Fruit fly (Drosophila melanogaster): ENCODE results near the gene fw.
A peak's percentile ranks its signal among the peaks of the same experiment; 100 is the strongest.

The fw gene

dm6 chrX:12035207-12035606 is 31.5 kb upstream of the fw start:
- TF ChIP-seq topi (GFP tag; optimal IDR thresholded peaks at IDR 0.05), result no peak
- no peak for TF ChIP-seq Eip75B (GFP tag; optimal IDR thresholded peaks at IDR 0.05)
- no peak for TF ChIP-seq acj6 (GFP tag; optimal IDR thresholded peaks at IDR 0.05)
- no peak for TF ChIP-seq CG6163 (GFP tag; IDR thresholded peaks at IDR 0.05)
- TF ChIP-seq CG8319 (GFP tag; optimal IDR thresholded peaks at IDR 0.05), result no peak
- TF ChIP-seq Hr39 (GFP tag; optimal IDR thresholded peaks at IDR 0.05), result no peak
- TF ChIP-seq net (GFP tag; optimal IDR thresholded peaks at IDR 0.05), result no peak
- no peak for TF ChIP-seq fd59A (GFP tag; optimal IDR thresholded peaks at IDR 0.05)
- no peak for TF ChIP-seq Sox15 (GFP tag; optimal IDR thresholded peaks at IDR 0.05)
- TF ChIP-seq CG15336 (GFP tag; IDR thresholded peaks at IDR 0.05), result no peak
- TF ChIP-seq esn (GFP tag; optimal IDR thresholded peaks at IDR 0.05), result no peak
- TF ChIP-seq salr (GFP tag; optimal IDR thresholded peaks at IDR 0.05), result no peak
- no peak for TF ChIP-seq CG6276 (GFP tag; optimal IDR thresholded peaks at IDR 0.05)

DNA sequence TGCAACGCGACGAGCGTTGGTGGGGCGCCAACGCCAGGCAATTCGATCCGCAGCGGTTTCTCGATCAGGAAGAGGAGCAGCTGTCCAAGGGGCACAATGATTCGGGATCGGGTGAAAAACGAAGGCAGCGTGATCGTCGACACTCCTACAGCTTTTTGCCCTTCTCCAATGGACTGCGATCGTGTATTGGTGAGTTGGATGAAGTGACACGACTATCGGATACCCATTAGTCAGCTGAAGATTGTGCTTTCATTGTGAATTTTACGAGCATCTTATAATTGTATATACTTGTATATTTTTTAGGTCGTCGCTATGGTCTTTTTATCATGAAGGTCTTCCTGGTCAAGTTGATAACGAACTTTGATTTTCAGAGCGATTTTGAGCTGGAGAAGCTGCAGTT is 31.0 kb upstream of the fw start:
- peak; percentile 60 for TF ChIP-seq svp (GFP tag)
- no peak for TF ChIP-seq CG15336 (GFP tag; IDR thresholded peaks at IDR 0.05)

DNA sequence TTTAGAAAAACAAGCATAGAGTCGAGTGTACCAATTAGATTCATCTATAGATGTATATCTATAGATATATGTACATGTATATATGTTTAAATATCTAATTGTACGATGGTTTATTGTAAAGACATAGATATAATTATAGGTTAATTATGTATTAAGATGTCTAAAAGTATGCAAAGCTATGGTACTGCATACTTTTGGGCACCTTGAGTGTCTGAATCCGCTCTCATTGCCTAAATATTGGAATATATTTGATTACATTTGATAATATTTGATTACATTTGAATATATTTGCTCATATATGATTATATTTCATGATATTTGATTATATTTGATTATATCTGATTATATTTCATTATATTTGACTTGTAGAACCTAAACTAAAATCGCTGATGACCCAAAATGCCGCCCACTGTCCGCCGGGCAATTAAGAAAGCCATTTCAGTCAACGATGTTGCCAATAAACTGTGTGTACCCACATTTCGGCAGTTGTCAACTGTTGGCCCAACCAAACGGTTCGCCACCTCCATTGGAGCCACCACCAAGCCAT is 28.5 kb upstream of the fw start, which contains the start of gene Cyp318a1:
Gene Cyp318a1 (plus strand): TSS at position 497 of the 547 bp plus-strand sequence.
- TF ChIP-seq CG16779 (tag; optimal IDR thresholded peaks at IDR 0.05) (no peak), Met (GFP tag; optimal IDR thresholded peaks at IDR 0.05) (no peak)

dm6 chrX:12031400-12031799 is 27.7 kb upstream of the fw start, which contains the start of gene Cyp311a1:
Gene Cyp311a1 (minus strand): TSS chrX:12031465.
- TF ChIP-seq Met (GFP tag; optimal IDR thresholded peaks at IDR 0.05) (no peak), CG6163 (GFP tag; IDR thresholded peaks at IDR 0.05) (no peak), CG15336 (GFP tag; IDR thresholded peaks at IDR 0.05) (peak; percentile 52; the same call in 1 of the 2 replicates), net (GFP tag; optimal IDR thresholded peaks at IDR 0.05) (no peak), Eip78C (GFP tag) (peak; percentile 43), Blimp-1 (GFP tag; optimal IDR thresholded peaks at IDR 0.05) (no peak), esn (GFP tag; optimal IDR thresholded peaks at IDR 0.05) (no peak), fd85E (GFP tag; optimal IDR thresholded peaks at IDR 0.05) (no peak), CG4318 (GFP tag; optimal IDR thresholded peaks at IDR 0.05) (no peak), eg (GFP tag; IDR thresholded peaks at IDR 0.05) (0 out of 3 replicates have a peak, but pooled peaks have one; percentile 7), CG8119 (GFP tag; IDR thresholded peaks at IDR 0.05) (peak; percentile 39; the same call in 1 of the 3 replicates), CG10669 (GFP tag; optimal IDR thresholded peaks at IDR 0.05) (no peak), acj6 (GFP tag; optimal IDR thresholded peaks at IDR 0.05) (no peak), CG6792 (GFP tag; optimal IDR thresholded peaks at IDR 0.05) (no peak), CG1621 (tag; optimal IDR thresholded peaks at IDR 0.05) (no peak)

DNA sequence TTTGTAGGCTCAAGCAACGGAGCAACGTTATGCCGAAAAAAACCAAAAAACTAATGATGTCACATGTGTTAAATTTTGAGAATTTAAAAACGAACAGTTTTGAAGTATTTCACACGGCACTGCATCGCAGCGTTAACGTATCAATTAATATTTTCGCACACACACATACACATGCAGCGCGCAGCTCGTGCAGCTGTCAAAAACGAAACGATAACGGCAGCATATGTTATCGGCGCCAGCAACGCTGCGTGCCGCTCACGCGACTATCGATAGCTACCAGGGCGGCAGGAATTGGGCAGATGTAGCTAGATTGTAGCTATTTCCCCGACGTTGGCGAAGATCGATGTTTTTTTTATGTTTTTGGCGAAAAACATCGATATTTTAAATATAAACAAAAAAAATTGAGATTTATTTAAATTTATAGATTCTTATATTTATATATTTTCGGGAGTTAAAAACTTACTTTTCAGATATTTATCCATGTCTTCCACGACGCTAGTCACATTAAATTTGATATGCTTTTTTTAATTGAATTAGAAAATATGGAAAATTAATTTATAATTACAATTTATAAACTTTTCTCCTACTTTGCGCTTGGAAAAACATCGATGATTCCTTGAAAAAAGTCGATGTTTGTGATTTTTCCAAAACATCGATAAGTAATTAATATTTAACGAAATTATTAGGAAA is 25.3 kb upstream of the fw start, which contains the start of gene Usp7:
Gene Usp7 (minus strand): TSS at position 208 of the 690 bp plus-strand sequence.
- TF ChIP-seq pdm3 (GFP tag; optimal IDR thresholded peaks at IDR 0.05) (no peak), CG11762 (GFP tag; optimal IDR thresholded peaks at IDR 0.05; ENCODE audit: insufficient read depth) (no peak), CG15336 (GFP tag; IDR thresholded peaks at IDR 0.05) (0 out of 2 replicates have a peak, but pooled peaks have one; percentile 33), Eip78C (GFP tag) (peak; percentile 67), lz (GFP tag; optimal IDR thresholded peaks at IDR 0.05) (no peak), spab (GFP tag; optimal IDR thresholded peaks at IDR 0.05) (no peak), CG11294 (GFP tag; IDR thresholded peaks at IDR 0.05) (no peak), Ets96B (tag; optimal IDR thresholded peaks at IDR 0.05) (no peak), CG3919 (GFP tag; optimal IDR thresholded peaks at IDR 0.05) (no peak), Ets21C (GFP tag; optimal IDR thresholded peaks at IDR 0.05) (no peak), Eip93F (GFP tag; optimal IDR thresholded peaks at IDR 0.05) (no peak), Met (GFP tag; optimal IDR thresholded peaks at IDR 0.05) (no peak), Blimp-1 (GFP tag; optimal IDR thresholded peaks at IDR 0.05) (no peak), eg (GFP tag; IDR thresholded peaks at IDR 0.05) (0 out of 3 replicates have a peak, but pooled peaks have one; percentile 36), CG1621 (tag; optimal IDR thresholded peaks at IDR 0.05) (no peak), salr (GFP tag; optimal IDR thresholded peaks at IDR 0.05) (no peak), vri (GFP tag; optimal IDR thresholded peaks at IDR 0.05) (no peak), CG6276 (GFP tag; optimal IDR thresholded peaks at IDR 0.05) (no peak), CG10631 (GFP tag; optimal IDR thresholded peaks at IDR 0.05) (no peak), Sox15 (GFP tag; optimal IDR thresholded peaks at IDR 0.05) (no peak), CG8319 (GFP tag; optimal IDR thresholded peaks at IDR 0.05) (no peak), CG3032 (tag; optimal IDR thresholded peaks at IDR 0.05) (peak; percentile 25), cyc (GFP tag; optimal IDR thresholded peaks at IDR 0.05) (no peak), CG6854 (GFP tag; optimal IDR thresholded peaks at IDR 0.05) (no peak), dsx (GFP tag; optimal IDR thresholded peaks at IDR 0.05; ENCODE audit: poor library complexity, severe bottlenecking) (no peak)

Measured in whole organism, prepupa.